Worm (Caenorhabditis elegans): Measurements from ENCODE around the gene fbxb-79.

fbxb-79 gene

ce11 chrIV:11149454-11150163 is 39.7 kb downstream of the fbxb-79 start, which contains the start of the genes F01G4.6 and pfd-1 (continued):
- TF ChIP-seq egl-27 (tag; optimal IDR thresholded peaks at IDR 0.05) (no peak), fkh-8 (tag; optimal IDR thresholded peaks at IDR 0.05) (peak; percentile 95), zip-4 (GFP tag; optimal IDR thresholded peaks at IDR 0.05) (peak; percentile 83), hlh-17 (GFP tag; optimal IDR thresholded peaks at IDR 0.05; ENCODE audit: borderline replicate concordance) (no peak), irx-1 (tag; optimal IDR thresholded peaks at IDR 0.05) (peak; percentile 81), nhr-77 (tag; optimal IDR thresholded peaks at IDR 0.05) (peak; percentile 92), fkh-4 (tag; optimal IDR thresholded peaks at IDR 0.05; ENCODE audit: borderline replicate concordance) (peak; percentile 64), jun-1 (tag; optimal IDR thresholded peaks at IDR 0.05) (peak; percentile 91), mdl-1 (tag; optimal IDR thresholded peaks at IDR 0.05) (peak in 1 of 2 experiments; percentile 82), snu-23 (GFP tag; optimal IDR thresholded peaks at IDR 0.05) (peak; percentile 97), nhr-84 (tag; optimal IDR thresholded peaks at IDR 0.05) (no peak), nhr-12 (tag; optimal IDR thresholded peaks at IDR 0.05) (no peak), mep-1 (tag; optimal IDR thresholded peaks at IDR 0.05) (peak; percentile 92), unc-62 (GFP tag; optimal IDR thresholded peaks at IDR 0.05) (no peak), unc-98 (GFP tag; IDR thresholded peaks at IDR 0.05) (no peak; the same call in 1 of the 2 replicates), lin-35 (GFP tag; optimal IDR thresholded peaks at IDR 0.05) (peak; percentile 87 to 91), aly-2 (tag; optimal IDR thresholded peaks at IDR 0.05) (peak; percentile 86), ztf-4 (tag; optimal IDR thresholded peaks at IDR 0.05) (peak; percentile 89), nhr-76 (tag; optimal IDR thresholded peaks at IDR 0.05) (no peak), nhr-20 (tag; optimal IDR thresholded peaks at IDR 0.05) (peak; percentile 97), dsc-1 (tag; optimal IDR thresholded peaks at IDR 0.05) (peak; percentile 98), nhr-11 (tag; optimal IDR thresholded peaks at IDR 0.05) (peak; percentile 90), sox-4 (tag; optimal IDR thresholded peaks at IDR 0.05) (peak; percentile 68), nhr-19 (GFP tag; conservative IDR thresholded peaks at IDR 0.05) (peak; percentile 100), ceh-8 (GFP tag; optimal IDR thresholded peaks at IDR 0.05) (peak; percentile 88), C04F5.9 (tag; optimal IDR thresholded peaks at IDR 0.05) (peak; percentile 83), fkh-10 (GFP tag; optimal IDR thresholded peaks at IDR 0.05) (peak; percentile 89), nhr-85 (tag) (peak; percentile 96), lir-3 (tag; optimal IDR thresholded peaks at IDR 0.05; ENCODE audit: poor library complexity) (peak; percentile 84), efl-1 (optimal IDR thresholded peaks at IDR 0.05) (peak; percentile 89 to 92), efl-1 (GFP tag; optimal IDR thresholded peaks at IDR 0.05 in 1 of 2) (peak; percentile 81 to 98), pqm-1 (tag; optimal IDR thresholded peaks at IDR 0.05) (no peak), alr-1 (tag; optimal IDR thresholded peaks at IDR 0.05; ENCODE audit: borderline replicate concordance) (no peak), ces-1 (GFP tag; optimal IDR thresholded peaks at IDR 0.05) (no peak), hpl-2 (GFP tag; optimal IDR thresholded peaks at IDR 0.05) (peak; percentile 51), swsn-7 (tag; optimal IDR thresholded peaks at IDR 0.05) (peak; percentile 95), nhr-71 (tag; optimal IDR thresholded peaks at IDR 0.05) (peak; percentile 97), dpl-1 (GFP tag; optimal IDR thresholded peaks at IDR 0.05) (peak; percentile 83 to 86 (median 86)), sptf-1 (tag; optimal IDR thresholded peaks at IDR 0.05) (no peak), nhr-90 (tag; optimal IDR thresholded peaks at IDR 0.05; ENCODE audit: poor library complexity) (peak; percentile 92), skn-1 (tag; optimal IDR thresholded peaks at IDR 0.05) (peak; percentile 88), ceh-90 (tag; optimal IDR thresholded peaks at IDR 0.05) (no peak), Y116A8C.19 (tag; optimal IDR thresholded peaks at IDR 0.05; ENCODE audit: borderline replicate concordance) (no peak), tbx-2 (tag; optimal IDR thresholded peaks at IDR 0.05) (peak; percentile 93), pag-3 (tag; optimal IDR thresholded peaks at IDR 0.05; ENCODE audit: borderline replicate concordance, insufficient read depth) (peak; percentile 71), C16A3.4 (tag; optimal IDR thresholded peaks at IDR 0.05) (peak; percentile 95), nhr-47 (tag; optimal IDR thresholded peaks at IDR 0.05) (peak; percentile 96), zag-1 (tag; optimal IDR thresholded peaks at IDR 0.05) (peak; percentile 97), snpc-4 (tag; optimal IDR thresholded peaks at IDR 0.05) (peak; percentile 80), egl-13 (tag; optimal IDR thresholded peaks at IDR 0.05) (peak; percentile 89)
